Worm (Caenorhabditis elegans) whole organism, L4 larva: Measurements from ENCODE around the gene K08A2.2.

Source experiments
- F10B5.3 ChIP-seq: sonication (generic microtip); optimal IDR thresholded peaks from 2 replicates; lab custom pipeline; 2016; ENCODE audit warnings: mild to moderate bottlenecking, missing genetic modification characterization, missing compliant biosample characterization
- F44E2.7 ChIP-seq: fragments of 200-800 bp; sonication (Bioruptor generic); IDR thresholded peaks from 2 replicates; pipeline ENCODE4 v2.1.2; 2022; ENCODE audit warnings: missing genetic modification characterization, missing compliant biosample characterization
- R02D3.7 ChIP-seq: fragments of 150-350 bp; sonication (generic microtip); optimal IDR thresholded peaks from 3 replicates; lab custom pipeline; 2014; ENCODE audit warnings: missing biosample characterization, missing genetic modification characterization
- Y48G9A.11 ChIP-seq: fragments of 200-800 bp; sonication (Bioruptor generic); IDR thresholded peaks from 2 replicates; pipeline ENCODE4 v1.3.6; 2022; ENCODE audit warnings: missing genetic modification reagents, missing genetic modification characterization, missing compliant biosample characterization
- Y5F2A.4 ChIP-seq: fragments of 200-800 bp; sonication (Bioruptor generic); optimal IDR thresholded peaks from 2 replicates; lab custom pipeline; 2018; ENCODE audit warnings: mild to moderate bottlenecking, missing genetic modification characterization, missing compliant biosample characterization
- ZK337.2 ChIP-seq: fragments of 200-800 bp; sonication (Bioruptor generic); IDR thresholded peaks from 2 replicates; pipeline ENCODE4 v1.3.6; 2022; ENCODE audit warnings: missing genetic modification reagents, missing genetic modification characterization, missing compliant biosample characterization
- aha-1 ChIP-seq: fragments of 150-350 bp; peaks from one replicate; lab custom pipeline; 2014; ENCODE audit warnings: missing biosample characterization, missing genetic modification characterization
- aly-2 ChIP-seq: sonication (generic microtip); optimal IDR thresholded peaks from 2 replicates; lab custom pipeline; 2018; ENCODE audit warnings: missing biosample characterization, missing genetic modification characterization
- attf-4 ChIP-seq: sonication (generic microtip); optimal IDR thresholded peaks from 3 replicates; lab custom pipeline; 2017; ENCODE audit warnings: missing biosample characterization, missing genetic modification characterization
- ceh-28 ChIP-seq: fragments of 150-350 bp; optimal IDR thresholded peaks from 2 replicates; lab custom pipeline; 2014; ENCODE audit warnings: missing biosample characterization, missing genetic modification reagents, missing genetic modification characterization
- ceh-62 ChIP-seq: sonication (generic microtip); optimal IDR thresholded peaks from 2 replicates; lab custom pipeline; 2017; ENCODE audit warnings: missing biosample characterization, missing genetic modification characterization
- cey-2 ChIP-seq: sonication (generic microtip); optimal IDR thresholded peaks from 3 replicates; lab custom pipeline; 2017; ENCODE audit warnings: missing genetic modification characterization, mild to moderate bottlenecking, missing compliant biosample characterization, antibody characterized with exemption, borderline replicate concordance; ENCODE audit not compliant: insufficient read depth
- ctbp-1 ChIP-seq: fragments of 200-800 bp; sonication (Bioruptor generic); IDR thresholded peaks from 2 replicates; pipeline ENCODE4 v1.3.6; 2022; ENCODE audit warnings: missing genetic modification reagents, missing genetic modification characterization, missing compliant biosample characterization
- daf-12 ChIP-seq: fragments of 150-350 bp; optimal IDR thresholded peaks from 2 replicates; lab custom pipeline; 2014; ENCODE audit warnings: missing biosample characterization, missing genetic modification reagents, missing genetic modification characterization
- daf-16 ChIP-seq, 3 experiments: sonication (generic microtip); optimal IDR thresholded peaks; 2 replicates each; lab custom pipeline; 2016 to 2017; ENCODE audit warnings: missing genetic modification characterization in 3 of 3, missing genetic modification reagents in 3 of 3, mild to moderate bottlenecking in 2 of 3, missing compliant biosample characterization in 2 of 3, missing biosample characterization in 1 of 3, moderate library complexity in 1 of 3
- daf-19 ChIP-seq: fragments of 200-800 bp; sonication (Bioruptor generic); conservative IDR thresholded peaks from 2 replicates; pipeline ENCODE4 v1.3.6; 2022; ENCODE audit warnings: missing genetic modification characterization, missing compliant biosample characterization
- dmd-6 ChIP-seq: fragments of 200-800 bp; sonication (Bioruptor generic); IDR thresholded peaks from 2 replicates; pipeline ENCODE4 v1.3.6; 2022; ENCODE audit warnings: missing genetic modification reagents, missing genetic modification characterization, missing compliant biosample characterization
- dmd-9 ChIP-seq: fragments of 200-800 bp; sonication (Bioruptor generic); IDR thresholded peaks from 2 replicates; pipeline ENCODE4 v1.3.6; 2022; ENCODE audit warnings: missing genetic modification reagents, missing genetic modification characterization, missing compliant biosample characterization
- egl-27 ChIP-seq: sonication (generic microtip); optimal IDR thresholded peaks from 3 replicates; lab custom pipeline; 2017; ENCODE audit warnings: missing biosample characterization, missing genetic modification reagents, missing genetic modification characterization
- egl-43 ChIP-seq: fragments of 200-800 bp; sonication (Bioruptor generic); IDR thresholded peaks from 2 replicates; pipeline ENCODE4 v1.3.6; 2022; ENCODE audit warnings: missing genetic modification reagents, missing genetic modification characterization, missing compliant biosample characterization
- hlh-11 ChIP-seq: fragments of 200-800 bp; sonication (Bioruptor generic); optimal IDR thresholded peaks from 2 replicates; lab custom pipeline; 2018; ENCODE audit warnings: mild to moderate bottlenecking, missing genetic modification characterization, missing compliant biosample characterization
- hlh-30 ChIP-seq: sonication (generic microtip); optimal IDR thresholded peaks from 2 replicates; lab custom pipeline; 2017; ENCODE audit warnings: antibody characterized with exemption, mild to moderate bottlenecking, missing genetic modification characterization, missing compliant biosample characterization; ENCODE audit not compliant: insufficient read depth
- hmg-1.1 ChIP-seq: fragments of 200-800 bp; sonication (Bioruptor generic); IDR thresholded peaks from 2 replicates; pipeline ENCODE4 v1.3.6; 2022; ENCODE audit warnings: missing genetic modification reagents, missing genetic modification characterization, missing compliant biosample characterization
- lim-7 ChIP-seq: fragments of 200-800 bp; sonication (Bioruptor generic); IDR thresholded peaks from 2 replicates; pipeline ENCODE4 v1.3.6; 2022; ENCODE audit warnings: missing genetic modification characterization, missing compliant biosample characterization
- lin-15B ChIP-seq: fragments of 150-350 bp; sonication (generic microtip); optimal IDR thresholded peaks from 3 replicates; lab custom pipeline; 2014; ENCODE audit warnings: missing biosample characterization, missing genetic modification characterization
- lin-29 ChIP-seq: fragments of 200-800 bp; sonication (Bioruptor generic); IDR thresholded peaks from 2 replicates; pipeline ENCODE4 v1.3.6; 2022; ENCODE audit warnings: missing genetic modification reagents, missing genetic modification characterization, missing compliant biosample characterization
- lin-38 ChIP-seq: fragments of 200-800 bp; sonication (Bioruptor generic); IDR thresholded peaks from 2 replicates; pipeline ENCODE4 v1.3.6; 2022; ENCODE audit warnings: missing genetic modification reagents, missing genetic modification characterization, missing compliant biosample characterization
- nhr-102 ChIP-seq: sonication (generic microtip); optimal IDR thresholded peaks from 2 replicates; lab custom pipeline; 2016; ENCODE audit warnings: mild to moderate bottlenecking, missing genetic modification characterization, moderate library complexity, missing compliant biosample characterization
- nhr-11 ChIP-seq: fragments of 150-350 bp; optimal IDR thresholded peaks from 2 replicates; lab custom pipeline; 2014; ENCODE audit warnings: missing biosample characterization, missing genetic modification characterization
- nhr-237 ChIP-seq: sonication (generic microtip); optimal IDR thresholded peaks from 2 replicates; lab custom pipeline; 2017; ENCODE audit warnings: missing biosample characterization, missing genetic modification characterization
- nhr-28 ChIP-seq: fragments of 150-350 bp; optimal IDR thresholded peaks from 2 replicates; lab custom pipeline; 2014; ENCODE audit warnings: missing biosample characterization, missing genetic modification characterization
- nhr-41 ChIP-seq: fragments of 200-800 bp; sonication (Bioruptor generic); IDR thresholded peaks from 2 replicates; pipeline ENCODE4 v1.3.6; 2022; ENCODE audit warnings: missing genetic modification reagents, missing genetic modification characterization, missing compliant biosample characterization
- nhr-6 ChIP-seq: fragments of 150-350 bp; optimal IDR thresholded peaks from 2 replicates; lab custom pipeline; 2014; ENCODE audit warnings: missing biosample characterization, missing genetic modification characterization
- nhr-77 ChIP-seq: fragments of 150-350 bp; optimal IDR thresholded peaks from 2 replicates; lab custom pipeline; 2014; ENCODE audit warnings: missing biosample characterization, missing genetic modification characterization
- php-3 ChIP-seq: fragments of 200-800 bp; sonication (Bioruptor generic); IDR thresholded peaks from 2 replicates; pipeline ENCODE4 v1.3.6; 2022; ENCODE audit warnings: missing genetic modification reagents, missing genetic modification characterization, missing compliant biosample characterization
- pqm-1 ChIP-seq: sonication (generic microtip); optimal IDR thresholded peaks from 2 replicates; lab custom pipeline; 2017; ENCODE audit warnings: missing biosample characterization, missing genetic modification characterization
- sdz-12 ChIP-seq: fragments of 200-800 bp; sonication (Bioruptor generic); optimal IDR thresholded peaks from 2 replicates; lab custom pipeline; 2018; ENCODE audit warnings: mild to moderate bottlenecking, missing genetic modification characterization, missing compliant biosample characterization
- skn-1 ChIP-seq: fragments of 150-350 bp; optimal IDR thresholded peaks from 2 replicates; lab custom pipeline; 2014; ENCODE audit warnings: missing biosample characterization, missing genetic modification characterization
- spr-1 ChIP-seq: sonication (generic microtip); optimal IDR thresholded peaks from 2 replicates; lab custom pipeline; 2016; ENCODE audit warnings: mild to moderate bottlenecking, missing genetic modification characterization, missing compliant biosample characterization
- tag-97 ChIP-seq: fragments of 200-800 bp; sonication (Bioruptor generic); IDR thresholded peaks from 2 replicates; pipeline ENCODE4 v1.3.6; 2022; ENCODE audit warnings: missing genetic modification characterization, missing compliant biosample characterization
- tra-1 ChIP-seq: fragments of 200-800 bp; sonication (Bioruptor generic); IDR thresholded peaks from 2 replicates; pipeline ENCODE4 v1.3.6; 2022; ENCODE audit warnings: missing genetic modification reagents, missing genetic modification characterization, missing compliant biosample characterization
- unc-39 ChIP-seq: sonication (generic microtip); optimal IDR thresholded peaks from 2 replicates; lab custom pipeline; 2017; ENCODE audit warnings: missing biosample characterization, missing genetic modification characterization
- vab-7 ChIP-seq: fragments of 200-800 bp; sonication (Bioruptor generic); IDR thresholded peaks from 2 replicates; pipeline ENCODE4 v1.3.6; 2022; ENCODE audit warnings: missing genetic modification reagents, missing genetic modification characterization, missing compliant biosample characterization

Gene K08A2.2

ce11 chrII:3008400-3008799, 17.0 kb downstream of the K08A2.2 start, which contains the start of gene sdz-5:
Gene sdz-5 (plus strand): TSS chrII:3008700.
- TF ChIP-seq nhr-6 (tag; lab: Kevin White, UChicago) (no peak), hlh-30 (no peak), egl-27 (tag; lab: Kevin White, UChicago) (no peak), F10B5.3 (tag; lab: Kevin White, UChicago) (no peak), lin-38 (no peak), hmg-1.1 (GFP tag; lab: Robert Waterston, UW) (no peak), ctbp-1 (GFP tag; lab: Robert Waterston, UW) (no peak), tag-97 (GFP tag; lab: Robert Waterston, UW) (no peak), dmd-6 (GFP tag; lab: Robert Waterston, UW) (no peak), lim-7 (GFP tag; lab: Robert Waterston, UW) (no peak), sdz-12 (GFP tag; lab: Kevin White, UChicago) (no peak), php-3 (GFP tag; lab: Robert Waterston, UW) (no peak), nhr-41 (GFP tag; lab: Robert Waterston, UW) (no peak), daf-12 (tag; lab: Kevin White, UChicago) (no peak), skn-1 (tag; lab: Kevin White, UChicago) (no peak), daf-16 (GFP tag; optimal IDR thresholded peaks at IDR 0.05; lab: Kevin White, UChicago) (no peak), daf-16 (tag; optimal IDR thresholded peaks at IDR 0.05; lab: Kevin White, UChicago) (no peak), vab-7 (GFP tag; lab: Robert Waterston, UW) (no peak)

- TF ChIP-seq tra-1 (GFP tag; lab: Robert Waterston, UW) (no peak), cey-2 (tag; lab: Kevin White, UChicago) (no peak), R02D3.7 (tag; lab: Kevin White, UChicago) (no peak), nhr-11 (no peak), egl-43 (no peak), attf-4 (tag; lab: Kevin White, UChicago) (no peak), php-3 (GFP tag; lab: Robert Waterston, UW) (no peak), ceh-62 (tag; lab: Kevin White, UChicago) (no peak)
- TF ChIP-seq, all 104 proteins: peak for 0
These were observed 20.7 kb downstream of the K08A2.2 start, which contains the start of gene C41H7.9 for ce11 chrII:3012133-3012532. Gene C41H7.9 (minus strand): TSS chrII:3012233.

- no peak for TF ChIP-seq nhr-11
- TF ChIP-seq nhr-41 (GFP tag; lab: Robert Waterston, UW) = 0 out of 2 replicates have a peak, but pooled peaks have one; percentile 7
- TF ChIP-seq Y48G9A.11 (GFP tag; lab: Robert Waterston, UW) = no peak
- TF ChIP-seq nhr-237 = no peak
- no peak for TF ChIP-seq daf-19 (GFP tag; lab: Robert Waterston, UW)
- no peak for TF ChIP-seq cey-2 (tag; lab: Kevin White, UChicago)
- no peak for TF ChIP-seq ZK337.2 (GFP tag; lab: Robert Waterston, UW)
- no peak for TF ChIP-seq unc-39 (tag; lab: Kevin White, UChicago)
- no peak for TF ChIP-seq dmd-9 (GFP tag; lab: Robert Waterston, UW)
- no peak for TF ChIP-seq daf-16 (GFP tag; optimal IDR thresholded peaks at IDR 0.05; lab: Kevin White, UChicago)
- TF ChIP-seq daf-16 (tag; optimal IDR thresholded peaks at IDR 0.05; lab: Kevin White, UChicago) = peak; percentile 48
- TF ChIP-seq F44E2.7 (GFP tag; lab: Robert Waterston, UW) = no peak
- peak; percentile 23 for TF ChIP-seq hlh-11 (tag; lab: Kevin White, UChicago)
- TF ChIP-seq dmd-6 (GFP tag; lab: Robert Waterston, UW) = peak; percentile 51; the same call in 1 of the 2 replicates
- TF ChIP-seq R02D3.7 (tag; lab: Kevin White, UChicago) = no peak
- no peak for TF ChIP-seq ceh-28
- no peak for TF ChIP-seq lin-29 (GFP tag; lab: Robert Waterston, UW)
- no peak for TF ChIP-seq aly-2
- TF ChIP-seq pqm-1 = peak; percentile 84
- TF ChIP-seq aha-1 (tag; lab: Kevin White, UChicago) = peak; percentile 24
- TF ChIP-seq spr-1 = no peak
- TF ChIP-seq nhr-102 (tag; lab: Kevin White, UChicago) = no peak
- TF ChIP-seq nhr-28 (tag; lab: Kevin White, UChicago) = peak; percentile 75
- no peak for TF ChIP-seq lin-15B
- TF ChIP-seq Y5F2A.4 = no peak
- peak; percentile 6 for TF ChIP-seq nhr-77
These were observed 22.9 kb downstream of the K08A2.2 start, which contains the start of gene C41H7.2 for ce11 chrII:3014196-3014849. Gene C41H7.2 (plus strand): TSS chrII:3014817.
